ENCODE assay signal across 5 fruit fly cellular contexts in genomic region chr3L:2387816-2388215, dm6.
TF ChIP-seq lines count a peak whose summit lies in the region.

No protein-coding gene starts in this region.

- TF ChIP-seq CTCF in whole organism, embryonic (GFP tag; optimal IDR thresholded peaks at IDR 0.05; lab: Kevin White, UChicago), result no peak

TF ChIP-seq in whole organism, adult, 20 proteins besides CTCF, POLR2A, EP300 and RAD21:
- TF ChIP-seq CG14711 (tag; optimal IDR thresholded peaks at IDR 0.05; lab: Kevin White, UChicago) (no peak), pad (GFP tag; optimal IDR thresholded peaks at IDR 0.05; lab: Kevin White, UChicago) (no peak), kay (GFP tag; lab: Kevin White, UChicago; ENCODE audit: borderline replicate concordance) (peak; percentile 57), CG5204 (GFP tag; optimal IDR thresholded peaks at IDR 0.05; lab: Kevin White, UChicago) (peak; percentile 3), bab1 (GFP tag; optimal IDR thresholded peaks at IDR 0.05; lab: Kevin White, UChicago) (peak; percentile 25), CG7101 (tag; optimal IDR thresholded peaks at IDR 0.05; lab: Kevin White, UChicago) (no peak), CG11617 (GFP tag; optimal IDR thresholded peaks at IDR 0.05; lab: Kevin White, UChicago) (no peak)

TF ChIP-seq in whole organism, embryonic, 481 proteins besides CTCF, POLR2A, EP300 and RAD21 (continues in another document):
- TF ChIP-seq BtbVII (GFP tag; optimal IDR thresholded peaks at IDR 0.05; lab: Kevin White, UChicago) (no peak), CG30431 (GFP tag; optimal IDR thresholded peaks at IDR 0.05; lab: Kevin White, UChicago) (no peak), org-1 (GFP tag; optimal IDR thresholded peaks at IDR 0.05; lab: Kevin White, UChicago) (no peak), Gug (GFP tag; IDR thresholded peaks at IDR 0.05; lab: Robert Waterston, UW) (no peak), bcd (GFP tag; optimal IDR thresholded peaks at IDR 0.05; lab: Kevin White, UChicago) (no peak), wor (GFP tag; IDR thresholded peaks at IDR 0.05; lab: Robert Waterston, UW) (no peak), CG3281 (GFP tag; optimal IDR thresholded peaks at IDR 0.05; lab: Kevin White, UChicago) (no peak), kni (GFP tag; optimal IDR thresholded peaks at IDR 0.05; lab: Kevin White, UChicago) (no peak), CG6813 (GFP tag; optimal IDR thresholded peaks at IDR 0.05; lab: Kevin White, UChicago) (no peak), NFAT (GFP tag; IDR thresholded peaks at IDR 0.05; lab: Robert Waterston, UW) (no peak), crol (GFP tag; IDR thresholded peaks at IDR 0.05; lab: Robert Waterston, UW) (no peak), CG16779 (GFP tag; IDR thresholded peaks at IDR 0.05; lab: Robert Waterston, UW) (no peak), zfh1 (GFP tag; IDR thresholded peaks at IDR 0.05; lab: Robert Waterston, UW) (no peak), CG10654 (GFP tag; optimal IDR thresholded peaks at IDR 0.05; lab: Kevin White, UChicago) (no peak), Chrac-16 (GFP tag; optimal IDR thresholded peaks at IDR 0.05; lab: Kevin White, UChicago) (no peak), odd (GFP tag; optimal IDR thresholded peaks at IDR 0.05; lab: Kevin White, UChicago) (no peak), tgo (GFP tag; IDR thresholded peaks at IDR 0.05; lab: Robert Waterston, UW) (no peak; the same call in 2 of the 3 replicates), aop (GFP tag; IDR thresholded peaks at IDR 0.05; lab: Robert Waterston, UW) (no peak), nmo (GFP tag; optimal IDR thresholded peaks at IDR 0.05; lab: Kevin White, UChicago) (peak; percentile 14), Ssrp (tag; optimal IDR thresholded peaks at IDR 0.05; lab: Kevin White, UChicago) (no peak), E2f2 (GFP tag; IDR thresholded peaks at IDR 0.05; lab: Robert Waterston, UW) (no peak; the same call in 1 of the 2 replicates), gfzf (GFP tag; optimal IDR thresholded peaks at IDR 0.05; lab: Kevin White, UChicago) (no peak), salm (tag; optimal IDR thresholded peaks at IDR 0.05; lab: Kevin White, UChicago) (no peak)

TF ChIP-seq in whole organism, prepupa, 60 proteins besides CTCF, POLR2A, EP300 and RAD21 (continues in another document):
- no peak for TF ChIP-seq esn (GFP tag; optimal IDR thresholded peaks at IDR 0.05; lab: Kevin White, UChicago)
- TF ChIP-seq acj6 (GFP tag; optimal IDR thresholded peaks at IDR 0.05; lab: Kevin White, UChicago), result no peak
- peak; percentile 51 for TF ChIP-seq CG6854 (GFP tag; optimal IDR thresholded peaks at IDR 0.05; lab: Kevin White, UChicago)
- 0 out of 3 replicates have a peak, but pooled peaks have one; percentile 29 for TF ChIP-seq CG6163 (GFP tag; IDR thresholded peaks at IDR 0.05; lab: Robert Waterston, UW)
- TF ChIP-seq CG34406 (GFP tag; optimal IDR thresholded peaks at IDR 0.05; lab: Kevin White, UChicago), result no peak
- TF ChIP-seq Eip75B (GFP tag; optimal IDR thresholded peaks at IDR 0.05; lab: Kevin White, UChicago), result no peak
- peak; percentile 70 for TF ChIP-seq Eip78C (GFP tag; lab: Kevin White, UChicago)
- TF ChIP-seq Hr38 (GFP tag; optimal IDR thresholded peaks at IDR 0.05; lab: Kevin White, UChicago), result no peak
- peak; percentile 27 for TF ChIP-seq fkh (GFP tag; optimal IDR thresholded peaks at IDR 0.05; lab: Kevin White, UChicago)
- no peak for TF ChIP-seq CG9139 (GFP tag; optimal IDR thresholded peaks at IDR 0.05; lab: Kevin White, UChicago)
- TF ChIP-seq CG10669 (GFP tag; optimal IDR thresholded peaks at IDR 0.05; lab: Kevin White, UChicago), result no peak
- TF ChIP-seq fd59A (GFP tag; optimal IDR thresholded peaks at IDR 0.05; lab: Kevin White, UChicago), result no peak
- no peak for TF ChIP-seq CG1621 (tag; optimal IDR thresholded peaks at IDR 0.05; lab: Kevin White, UChicago)
- peak; percentile 6 for TF ChIP-seq vri (GFP tag; optimal IDR thresholded peaks at IDR 0.05; lab: Kevin White, UChicago)
- TF ChIP-seq CG6276 (GFP tag; optimal IDR thresholded peaks at IDR 0.05; lab: Kevin White, UChicago), result peak; percentile 8
- no peak for TF ChIP-seq CG31627 (GFP tag; optimal IDR thresholded peaks at IDR 0.05; lab: Kevin White, UChicago)
- peak; percentile 21 for TF ChIP-seq CG3919 (GFP tag; optimal IDR thresholded peaks at IDR 0.05; lab: Kevin White, UChicago)
- no peak for TF ChIP-seq CG11902 (GFP tag; optimal IDR thresholded peaks at IDR 0.05; lab: Kevin White, UChicago)
- TF ChIP-seq dsx (GFP tag; optimal IDR thresholded peaks at IDR 0.05; lab: Kevin White, UChicago; ENCODE audit: poor library complexity, severe bottlenecking), result peak; percentile 23
- TF ChIP-seq CG15336 (GFP tag; IDR thresholded peaks at IDR 0.05; lab: Robert Waterston, UW), result 0 out of 2 replicates have a peak, but pooled peaks have one; percentile 9
- TF ChIP-seq Sox102F (GFP tag; optimal IDR thresholded peaks at IDR 0.05; lab: Kevin White, UChicago), result no peak
- no peak for TF ChIP-seq CG4318 (GFP tag; optimal IDR thresholded peaks at IDR 0.05; lab: Kevin White, UChicago)

TF ChIP-seq in whole organism, pupa, 21 proteins besides CTCF, POLR2A, EP300 and RAD21:
- peak; percentile 4 for TF ChIP-seq Pif1B (GFP tag; optimal IDR thresholded peaks at IDR 0.05; lab: Kevin White, UChicago)
- no peak for TF ChIP-seq CG10348 (GFP tag; IDR thresholded peaks at IDR 0.05; lab: Robert Waterston, UW)
- no peak; the same call in 1 of the 2 replicates for TF ChIP-seq CG12605 (GFP tag; IDR thresholded peaks at IDR 0.05; lab: Robert Waterston, UW)
- peak; percentile 12 for TF ChIP-seq Pif1A (GFP tag; optimal IDR thresholded peaks at IDR 0.05; lab: Kevin White, UChicago)
- TF ChIP-seq Ets98B (GFP tag; IDR thresholded peaks at IDR 0.05; lab: Robert Waterston, UW), result no peak
- no peak for TF ChIP-seq Snoo (tag; optimal IDR thresholded peaks at IDR 0.05; lab: Kevin White, UChicago)
- TF ChIP-seq CG8301 (tag; optimal IDR thresholded peaks at IDR 0.05; lab: Kevin White, UChicago), result no peak
- TF ChIP-seq gl (tag; optimal IDR thresholded peaks at IDR 0.05; lab: Kevin White, UChicago), result no peak
- no peak for TF ChIP-seq EcR (GFP tag; optimal IDR thresholded peaks at IDR 0.05; lab: Kevin White, UChicago)
- TF ChIP-seq CG32121 (GFP tag; IDR thresholded peaks at IDR 0.05; lab: Robert Waterston, UW), result no peak; the same call in 1 of the 2 replicates
- no peak for TF ChIP-seq CG14655 (GFP tag; optimal IDR thresholded peaks at IDR 0.05; lab: Kevin White, UChicago)
- TF ChIP-seq CG9948 (tag; optimal IDR thresholded peaks at IDR 0.05; lab: Kevin White, UChicago), result no peak
- no peak for TF ChIP-seq CG4496 (GFP tag; IDR thresholded peaks at IDR 0.05; lab: Robert Waterston, UW)
- no peak for TF ChIP-seq CG8159 (tag; optimal IDR thresholded peaks at IDR 0.05; lab: Kevin White, UChicago)
- no peak for TF ChIP-seq CG17806 (tag; optimal IDR thresholded peaks at IDR 0.05; lab: Kevin White, UChicago)
- TF ChIP-seq D1 (tag; optimal IDR thresholded peaks at IDR 0.05; lab: Kevin White, UChicago), result no peak
- no peak for TF ChIP-seq CG13204 (GFP tag; optimal IDR thresholded peaks at IDR 0.05; lab: Kevin White, UChicago)

TF ChIP-seq in whole organism, wandering third instar larva, 38 proteins besides CTCF, POLR2A, EP300 and RAD21:
- TF ChIP-seq ey (GFP tag; optimal IDR thresholded peaks at IDR 0.05; lab: Kevin White, UChicago) (no peak), Abd-B (GFP tag; optimal IDR thresholded peaks at IDR 0.05; lab: Kevin White, UChicago) (no peak), Dif (GFP tag; optimal IDR thresholded peaks at IDR 0.05; lab: Kevin White, UChicago; ENCODE audit: partially characterized antibody) (peak; percentile 20), Hnf4 (GFP tag; optimal IDR thresholded peaks at IDR 0.05; lab: Kevin White, UChicago) (peak; percentile 13), h (GFP tag; optimal IDR thresholded peaks at IDR 0.05; lab: Kevin White, UChicago) (peak; percentile 42), CG32264 (GFP tag; optimal IDR thresholded peaks at IDR 0.05; lab: Kevin White, UChicago) (no peak), Hr83 (GFP tag; optimal IDR thresholded peaks at IDR 0.05; lab: Kevin White, UChicago; ENCODE audit: poor library complexity, severe bottlenecking) (peak; percentile 1)
